Fruit fly (Drosophila melanogaster) whole organism, pupa: ENCODE data around the gene CG9541.

Source experiments
- CG10348 ChIP-seq: fragments of 200-800 bp; sonication (Bioruptor generic); IDR thresholded peaks from 2 replicates; pipeline ENCODE4 v1.3.6; 2022; ENCODE audit warnings: missing biosample characterization, missing genetic modification characterization
- CG12605 ChIP-seq: fragments of 200-800 bp; sonication (Bioruptor generic); IDR thresholded peaks from 2 replicates; pipeline ENCODE4 v1.3.6; 2022; ENCODE audit warnings: missing biosample characterization, missing genetic modification characterization
- CG13204 ChIP-seq: fragments of 200-800 bp; sonication (Bioruptor generic); optimal IDR thresholded peaks from 2 replicates; lab custom pipeline; 2018; ENCODE audit warnings: missing biosample characterization, mild to moderate bottlenecking, missing genetic modification characterization, moderate library complexity
- CG14655 ChIP-seq: fragments of 200-800 bp; sonication (Bioruptor generic); optimal IDR thresholded peaks from 3 replicates; lab custom pipeline; 2017; ENCODE audit warnings: mild to moderate bottlenecking, missing biosample characterization, missing genetic modification reagents, missing genetic modification characterization
- CG15710 ChIP-seq: fragments of 200-800 bp; sonication (Bioruptor generic); optimal IDR thresholded peaks from 2 replicates; lab custom pipeline; 2018; ENCODE audit warnings: missing biosample characterization, mild to moderate bottlenecking, missing genetic modification characterization, moderate library complexity
- CG17806 ChIP-seq: fragments of 200-800 bp; sonication (Bioruptor generic); optimal IDR thresholded peaks from 2 replicates; lab custom pipeline; 2018; ENCODE audit warnings: missing biosample characterization, mild to moderate bottlenecking, missing genetic modification characterization, moderate library complexity
- CG32121 ChIP-seq: fragments of 200-800 bp; sonication (Bioruptor generic); IDR thresholded peaks from 2 replicates; pipeline ENCODE4 v1.3.6; 2022; ENCODE audit warnings: missing biosample characterization, missing genetic modification characterization
- CG34367 ChIP-seq: fragments of 200-800 bp; sonication (Bioruptor generic); optimal IDR thresholded peaks from 2 replicates; lab custom pipeline; 2018; ENCODE audit warnings: missing biosample characterization, mild to moderate bottlenecking, missing genetic modification characterization
- CG4496 ChIP-seq: fragments of 200-800 bp; sonication (Bioruptor generic); IDR thresholded peaks from 3 replicates; pipeline ENCODE4 v1.3.6; 2022; ENCODE audit warnings: missing biosample characterization, missing genetic modification characterization
- CG8159 ChIP-seq: fragments of 200-800 bp; sonication (Bioruptor generic); optimal IDR thresholded peaks from 3 replicates; lab custom pipeline; 2018; ENCODE audit warnings: missing biosample characterization, mild to moderate bottlenecking, missing genetic modification characterization, moderate library complexity
- CG8301 ChIP-seq: fragments of 200-800 bp; sonication (Bioruptor generic); optimal IDR thresholded peaks from 2 replicates; lab custom pipeline; 2018; ENCODE audit warnings: missing biosample characterization, mild to moderate bottlenecking, missing genetic modification characterization
- CG9948 ChIP-seq: fragments of 200-800 bp; sonication (Bioruptor generic); optimal IDR thresholded peaks from 2 replicates; lab custom pipeline; 2018; ENCODE audit warnings: missing biosample characterization, mild to moderate bottlenecking, missing genetic modification characterization, moderate library complexity
- D1 ChIP-seq: fragments of 200-800 bp; sonication (Bioruptor generic); optimal IDR thresholded peaks from 2 replicates; lab custom pipeline; 2018; ENCODE audit warnings: missing biosample characterization, mild to moderate bottlenecking, missing genetic modification characterization, moderate library complexity
- EcR ChIP-seq: fragments of 200-800 bp; sonication (Bioruptor generic); optimal IDR thresholded peaks from 3 replicates; lab custom pipeline; 2019; ENCODE audit warnings: missing biosample characterization, missing genetic modification characterization, mild to moderate bottlenecking, moderate library complexity, missing genetic modification reagents
- Ets98B ChIP-seq: fragments of 200-800 bp; sonication (Bioruptor generic); IDR thresholded peaks from 2 replicates; pipeline ENCODE4 v1.3.6; 2022; ENCODE audit warnings: missing biosample characterization, missing genetic modification characterization
- Pif1A ChIP-seq: fragments of 200-800 bp; sonication (Bioruptor generic); optimal IDR thresholded peaks from 3 replicates; lab custom pipeline; 2016; ENCODE audit warnings: missing biosample characterization, missing genetic modification characterization
- Pif1B ChIP-seq: fragments of 200-800 bp; sonication (Bioruptor generic); optimal IDR thresholded peaks from 3 replicates; lab custom pipeline; 2016; ENCODE audit warnings: missing biosample characterization, missing genetic modification characterization
- Snoo ChIP-seq: fragments of 200-800 bp; sonication (Bioruptor generic); optimal IDR thresholded peaks from 3 replicates; lab custom pipeline; 2017; ENCODE audit warnings: missing biosample characterization, mild to moderate bottlenecking, missing genetic modification characterization, inconsistent platforms
- fd96Ca ChIP-seq: fragments of 200-800 bp; sonication (Bioruptor generic); IDR thresholded peaks from 3 replicates; pipeline ENCODE4 v1.3.6; 2022; ENCODE audit warnings: missing biosample characterization, missing genetic modification characterization
- gl ChIP-seq: fragments of 200-800 bp; sonication (Bioruptor generic); optimal IDR thresholded peaks from 2 replicates; lab custom pipeline; 2018; ENCODE audit warnings: missing biosample characterization, mild to moderate bottlenecking, missing genetic modification characterization
- rn ChIP-seq: fragments of 200-800 bp; sonication (Bioruptor generic); IDR thresholded peaks from 2 replicates; pipeline ENCODE4 v1.3.6; 2022; ENCODE audit warnings: missing biosample characterization, missing genetic modification characterization

The CG9541 gene

DNA sequence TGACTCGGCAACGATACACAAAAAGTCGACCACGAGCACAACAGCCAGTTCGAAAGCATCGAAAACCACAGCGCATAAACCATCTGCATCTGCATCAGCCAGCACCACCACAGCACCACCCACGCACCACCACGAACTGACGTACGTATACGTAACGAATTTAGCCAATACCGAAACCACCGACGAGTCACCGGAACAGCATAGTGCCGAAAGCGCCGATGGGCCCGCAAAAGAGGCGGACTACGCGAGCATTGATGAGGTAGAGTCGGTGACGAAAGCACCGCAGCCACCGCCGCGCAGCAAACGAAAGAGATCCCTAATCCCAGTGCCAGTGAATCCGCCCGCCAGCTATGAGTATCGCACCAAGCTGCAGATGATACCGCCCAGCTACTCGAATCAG is 44.1 kb downstream of the CG9541 start:
- TF ChIP-seq Ets98B (GFP tag; lab: Robert Waterston, UW) = no peak
- TF ChIP-seq CG15710 (tag; lab: Kevin White, UChicago) = no peak
- TF ChIP-seq, all 21 proteins: peak for 0

dm6 chr2L:8923405-8923804 is 51.8 kb downstream of the CG9541 start:
- TF ChIP-seq CG13204 (GFP tag; lab: Kevin White, UChicago) (no peak), CG4496 (GFP tag; lab: Robert Waterston, UW) (peak; percentile 50; the same call in 2 of the 3 replicates), CG8301 (tag; lab: Kevin White, UChicago) (peak; percentile 60)

- TF ChIP-seq CG15710 (tag; lab: Kevin White, UChicago) (no peak), CG12605 (GFP tag; lab: Robert Waterston, UW) (no peak), CG32121 (GFP tag; lab: Robert Waterston, UW) (peak; percentile 30; the same call in 1 of the 2 replicates), CG14655 (GFP tag; lab: Kevin White, UChicago) (no peak), CG17806 (tag; lab: Kevin White, UChicago) (no peak), CG8159 (tag; lab: Kevin White, UChicago) (peak; percentile 1), CG8301 (tag; lab: Kevin White, UChicago) (no peak), EcR (GFP tag; lab: Kevin White, UChicago) (no peak), Pif1B (GFP tag; lab: Kevin White, UChicago) (no peak), D1 (no peak), CG13204 (GFP tag; lab: Kevin White, UChicago) (no peak), Snoo (tag; lab: Kevin White, UChicago) (no peak), fd96Ca (no peak), Ets98B (GFP tag; lab: Robert Waterston, UW) (peak; percentile 24; the same call in 1 of the 2 replicates), CG9948 (no peak), Pif1A (no peak), gl (no peak), CG4496 (GFP tag; lab: Robert Waterston, UW) (peak; percentile 46; the same call in 1 of the 3 replicates), rn (no peak), CG10348 (no peak), CG34367 (tag; lab: Kevin White, UChicago) (no peak)
These were observed 53.3 kb downstream of the CG9541 start for dm6 chr2L:8921934-8922333.
